Worm (Caenorhabditis elegans): ENCODE data around the gene cpi-1.

- TF ChIP-seq pqm-1 (tag; optimal IDR thresholded peaks at IDR 0.05), result no peak
- no peak for TF ChIP-seq eyg-1 (tag; optimal IDR thresholded peaks at IDR 0.05)
- TF ChIP-seq nhr-11 (tag; optimal IDR thresholded peaks at IDR 0.05), result no peak
- no peak for TF ChIP-seq ets-4 (tag; optimal IDR thresholded peaks at IDR 0.05)
- TF ChIP-seq ama-1 (optimal IDR thresholded peaks at IDR 0.05), result no peak
- no peak for TF ChIP-seq elt-2 (tag; optimal IDR thresholded peaks at IDR 0.05)
- no peak for TF ChIP-seq pha-4 (tag; optimal IDR thresholded peaks at IDR 0.05)
- TF ChIP-seq syd-9 (tag; optimal IDR thresholded peaks at IDR 0.05), result no peak
- no peak for TF ChIP-seq sox-4 (tag; optimal IDR thresholded peaks at IDR 0.05)
- no peak for TF ChIP-seq hlh-30 (tag; optimal IDR thresholded peaks at IDR 0.05; ENCODE audit: insufficient read depth)
- TF ChIP-seq F13H6.1 (tag; optimal IDR thresholded peaks at IDR 0.05), result no peak
- no peak for TF ChIP-seq dmd-4 (tag; optimal IDR thresholded peaks at IDR 0.05; ENCODE audit: borderline replicate concordance)
- TF ChIP-seq sox-2 (GFP tag; IDR thresholded peaks at IDR 0.05), result no peak
Observed at ce11 chrIV:6059702-6060101, 33.8 kb downstream of the cpi-1 start.
